Worm (Caenorhabditis elegans): Measurements from ENCODE around the gene C02B4.3.
A peak's percentile ranks its signal among the peaks of the same experiment; 100 is the strongest.

Gene C02B4.3

ce11 chrX:12664987-12665451, 5.4 kb upstream of the C02B4.3 start (continued):
- TF ChIP-seq elt-4 (tag; optimal IDR thresholded peaks at IDR 0.05): no peak
- TF ChIP-seq zip-5 (tag; optimal IDR thresholded peaks at IDR 0.05): peak; percentile 79
- no peak for TF ChIP-seq unc-55 (GFP tag; optimal IDR thresholded peaks at IDR 0.05)
- TF ChIP-seq ceh-45 (GFP tag; IDR thresholded peaks at IDR 0.05): peak; percentile 94
- TF ChIP-seq tbx-2 (tag; optimal IDR thresholded peaks at IDR 0.05): peak; percentile 93
- peak; percentile 92 for TF ChIP-seq ttx-3 (tag; optimal IDR thresholded peaks at IDR 0.05)
- TF ChIP-seq gmeb-2 (tag; optimal IDR thresholded peaks at IDR 0.05): peak; percentile 93
- peak; percentile 84 for TF ChIP-seq ceh-18 (tag; optimal IDR thresholded peaks at IDR 0.05)
- TF ChIP-seq sox-4 (tag; optimal IDR thresholded peaks at IDR 0.05): peak; percentile 92
- TF ChIP-seq F13H6.1 (tag; optimal IDR thresholded peaks at IDR 0.05): peak; percentile 90
- peak; percentile 62 for TF ChIP-seq pag-3 (tag; optimal IDR thresholded peaks at IDR 0.05; ENCODE audit: borderline replicate concordance)
- TF ChIP-seq ceh-24 (tag; optimal IDR thresholded peaks at IDR 0.05): peak; percentile 83
- peak; percentile 71 for TF ChIP-seq ets-4 (tag; optimal IDR thresholded peaks at IDR 0.05)
- peak; percentile 93 for TF ChIP-seq ceh-19 (GFP tag; optimal IDR thresholded peaks at IDR 0.05)
- TF ChIP-seq ceh-34 (tag; optimal IDR thresholded peaks at IDR 0.05): peak; percentile 94
- peak; percentile 94 for TF ChIP-seq unc-86 (tag; optimal IDR thresholded peaks at IDR 0.05)
- TF ChIP-seq odd-2 (tag; optimal IDR thresholded peaks at IDR 0.05): peak; percentile 63

- TF ChIP-seq C08G9.2 (tag; optimal IDR thresholded peaks at IDR 0.05) (no peak), K02D7.2 (tag; optimal IDR thresholded peaks at IDR 0.05) (no peak), hlh-8 (tag; optimal IDR thresholded peaks at IDR 0.05) (no peak), ahr-1 (tag; optimal IDR thresholded peaks at IDR 0.05) (no peak), Y22D7AL.16 (tag; optimal IDR thresholded peaks at IDR 0.05) (no peak), nfya-1 (tag; optimal IDR thresholded peaks at IDR 0.05) (no peak), hlh-13 (GFP tag; optimal IDR thresholded peaks at IDR 0.05) (no peak), F13H6.1 (tag; optimal IDR thresholded peaks at IDR 0.05) (no peak), ama-1 (optimal IDR thresholded peaks at IDR 0.05) (no peak), lim-6 (tag; optimal IDR thresholded peaks at IDR 0.05) (no peak)
Observed at ce11 chrX:12664443-12664842, 4.8 kb upstream of the C02B4.3 start.

- TF ChIP-seq pqm-1 (tag; optimal IDR thresholded peaks at IDR 0.05): no peak
- TF ChIP-seq fax-1 (tag; optimal IDR thresholded peaks at IDR 0.05): no peak
- TF ChIP-seq unc-86 (tag; optimal IDR thresholded peaks at IDR 0.05): no peak
- no peak for TF ChIP-seq elt-4 (tag; optimal IDR thresholded peaks at IDR 0.05)
- no peak for TF ChIP-seq ztf-16 (tag; optimal IDR thresholded peaks at IDR 0.05)
- peak; percentile 29 for TF ChIP-seq unc-42 (tag; optimal IDR thresholded peaks at IDR 0.05)
- TF ChIP-seq nfya-1 (tag; optimal IDR thresholded peaks at IDR 0.05): no peak
- no peak for TF ChIP-seq pag-3 (tag; optimal IDR thresholded peaks at IDR 0.05; ENCODE audit: borderline replicate concordance)
Observed at ce11 chrX:12663537-12663936, 3.9 kb upstream of the C02B4.3 start, which contains the start of gene nlp-76. nlp-76 (minus strand) TSS chrX:12663903.

DNA sequence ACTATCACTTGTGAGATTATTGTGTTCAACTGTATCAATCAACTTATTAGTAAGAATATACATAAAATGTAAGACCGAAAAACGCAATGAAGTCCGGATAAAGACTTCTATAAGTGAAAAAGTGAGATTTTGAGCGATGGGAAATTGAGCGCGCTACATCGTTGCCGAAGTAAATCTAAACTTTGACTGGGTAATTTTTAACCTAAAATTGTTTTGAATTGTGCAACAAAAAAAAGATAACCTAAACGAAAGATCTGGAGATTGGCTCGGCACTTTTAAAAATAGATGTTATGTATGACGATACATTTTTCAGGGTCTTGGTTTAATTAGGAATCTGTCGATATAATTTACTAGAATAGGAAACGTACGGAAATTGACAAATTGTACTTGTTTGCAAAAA, 3.5 kb upstream of the C02B4.3 start:
- TF ChIP-seq nhr-11 (tag; optimal IDR thresholded peaks at IDR 0.05) (no peak), pag-3 (tag; optimal IDR thresholded peaks at IDR 0.05; ENCODE audit: borderline replicate concordance) (no peak), unc-42 (tag; optimal IDR thresholded peaks at IDR 0.05) (no peak), ceh-14 (tag; optimal IDR thresholded peaks at IDR 0.05) (no peak), hlh-8 (tag; optimal IDR thresholded peaks at IDR 0.05) (no peak), odd-2 (tag; optimal IDR thresholded peaks at IDR 0.05) (no peak), ceh-48 (tag; optimal IDR thresholded peaks at IDR 0.05) (no peak), hlh-15 (tag; optimal IDR thresholded peaks at IDR 0.05) (no peak), eyg-1 (tag; optimal IDR thresholded peaks at IDR 0.05) (no peak)

DNA sequence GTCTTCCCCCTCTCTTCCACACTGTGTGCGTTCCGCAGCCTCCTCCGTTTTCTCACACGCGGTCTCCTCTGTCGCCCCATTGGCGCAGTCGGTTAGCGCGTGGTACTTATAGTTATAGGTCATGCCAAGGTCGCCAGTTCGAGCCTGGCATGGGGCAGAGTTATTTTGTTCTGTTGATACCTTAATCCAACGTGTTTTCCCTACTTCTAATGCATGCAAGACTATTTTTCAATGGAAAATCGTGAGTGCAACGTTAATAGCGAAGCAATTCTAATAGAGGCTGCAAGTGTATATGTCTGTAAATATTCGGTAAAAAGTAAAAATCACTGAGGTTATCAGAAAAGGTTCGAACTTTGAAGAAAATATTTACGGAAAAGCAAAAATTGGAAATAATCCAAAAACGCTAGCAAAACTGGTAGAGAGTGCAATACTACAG, 1.5 kb upstream of the C02B4.3 start:
- TF ChIP-seq ceh-24 (tag; optimal IDR thresholded peaks at IDR 0.05): peak; percentile 43
- peak; percentile 74 for TF ChIP-seq ceh-31 (tag; optimal IDR thresholded peaks at IDR 0.05)
- peak; percentile 59 for TF ChIP-seq ahr-1 (tag; optimal IDR thresholded peaks at IDR 0.05)
- peak; percentile 77 for TF ChIP-seq K02D7.2 (tag; optimal IDR thresholded peaks at IDR 0.05)
- peak; percentile 83 for TF ChIP-seq gmeb-2 (tag; optimal IDR thresholded peaks at IDR 0.05)
- peak; percentile 78 for TF ChIP-seq ceh-19 (GFP tag; optimal IDR thresholded peaks at IDR 0.05)
- no peak for TF ChIP-seq ceh-45 (GFP tag; IDR thresholded peaks at IDR 0.05)
- TF ChIP-seq ceh-14 (tag; optimal IDR thresholded peaks at IDR 0.05): peak; percentile 59
- peak; percentile 45 for TF ChIP-seq K09A11.1 (tag; optimal IDR thresholded peaks at IDR 0.05; ENCODE audit: insufficient read depth)
- peak; percentile 59 for TF ChIP-seq nfya-1 (tag; optimal IDR thresholded peaks at IDR 0.05)
- peak; percentile 77 for TF ChIP-seq madf-2 (tag; optimal IDR thresholded peaks at IDR 0.05)
- peak; percentile 50 for TF ChIP-seq sox-2 (GFP tag; IDR thresholded peaks at IDR 0.05)
- peak; percentile 49 for TF ChIP-seq tbx-7 (tag; optimal IDR thresholded peaks at IDR 0.05)
- peak; percentile 80 for TF ChIP-seq C38D4.7 (GFP tag; optimal IDR thresholded peaks at IDR 0.05)
- TF ChIP-seq pha-4 (tag; optimal IDR thresholded peaks at IDR 0.05): no peak
- no peak for TF ChIP-seq pax-1 (tag; optimal IDR thresholded peaks at IDR 0.05)
- TF ChIP-seq npax-4 (tag; optimal IDR thresholded peaks at IDR 0.05): peak; percentile 12
- peak; percentile 87 for TF ChIP-seq ref-2 (tag; optimal IDR thresholded peaks at IDR 0.05)

All from whole organism, late embryonic.